Fruit fly (Drosophila melanogaster) whole organism, prepupa: Measurements from ENCODE around the gene put.
A peak's percentile ranks its signal among the peaks of the same experiment; 100 is the strongest.

ENCODE experiments used
- Blimp-1 ChIP-seq: fragments of 200-800 bp; sonication (Bioruptor generic); optimal IDR thresholded peaks from 3 replicates; lab custom pipeline; 2017; ENCODE audit warnings: missing biosample characterization, missing genetic modification characterization, mild to moderate bottlenecking, moderate library complexity, missing genetic modification reagents
- CG10631 ChIP-seq: fragments of 200-800 bp; sonication (Bioruptor generic); optimal IDR thresholded peaks from 2 replicates; lab custom pipeline; 2016; ENCODE audit warnings: missing biosample characterization, missing genetic modification characterization
- CG10669 ChIP-seq: fragments of 200-800 bp; sonication (Bioruptor generic); optimal IDR thresholded peaks from 3 replicates; lab custom pipeline; 2018; ENCODE audit warnings: missing biosample characterization, mild to moderate bottlenecking, missing genetic modification characterization, moderate library complexity
- CG11294 ChIP-seq: fragments of 200-800 bp; sonication (Bioruptor generic); IDR thresholded peaks from 2 replicates; pipeline ENCODE4 v1.3.6; 2022; ENCODE audit warnings: missing biosample characterization, missing genetic modification characterization
- CG11762 ChIP-seq: fragments of 200-800 bp; sonication (Bioruptor generic); optimal IDR thresholded peaks from 3 replicates; lab custom pipeline; 2016; ENCODE audit warnings: missing biosample characterization, missing genetic modification characterization; ENCODE audit not compliant: insufficient read depth
- CG11902 ChIP-seq: fragments of 200-800 bp; sonication (Bioruptor generic); optimal IDR thresholded peaks from 3 replicates; lab custom pipeline; 2016; ENCODE audit warnings: missing biosample characterization, missing genetic modification characterization
- CG15336 ChIP-seq: fragments of 200-800 bp; sonication (Bioruptor generic); IDR thresholded peaks from 2 replicates; pipeline ENCODE4 v1.3.6; 2022; ENCODE audit warnings: missing biosample characterization, missing genetic modification characterization
- CG1621 ChIP-seq: fragments of 200-800 bp; sonication (Bioruptor generic); optimal IDR thresholded peaks from 3 replicates; lab custom pipeline; 2018; ENCODE audit warnings: missing biosample characterization, mild to moderate bottlenecking, missing genetic modification characterization
- CG3032 ChIP-seq: fragments of 200-800 bp; optimal IDR thresholded peaks from 2 replicates; lab custom pipeline; 2019; ENCODE audit warnings: missing biosample characterization, mild to moderate bottlenecking, missing genetic modification characterization, moderate library complexity
- CG31627 ChIP-seq: fragments of 200-800 bp; sonication (Bioruptor generic); optimal IDR thresholded peaks from 3 replicates; lab custom pipeline; 2016; ENCODE audit warnings: missing biosample characterization, missing genetic modification characterization
- CG32006 ChIP-seq: fragments of 200-800 bp; sonication (Bioruptor generic); optimal IDR thresholded peaks from 3 replicates; lab custom pipeline; 2017; ENCODE audit warnings: missing biosample characterization, mild to moderate bottlenecking, missing genetic modification characterization
- CG34406 ChIP-seq: fragments of 200-800 bp; sonication (Bioruptor generic); optimal IDR thresholded peaks from 3 replicates; lab custom pipeline; 2016; ENCODE audit warnings: missing biosample characterization, missing genetic modification characterization
- CG4318 ChIP-seq: fragments of 200-800 bp; sonication (Bioruptor generic); optimal IDR thresholded peaks from 3 replicates; lab custom pipeline; 2017; ENCODE audit warnings: missing biosample characterization, mild to moderate bottlenecking, missing genetic modification characterization
- CG6276 ChIP-seq: fragments of 200-800 bp; sonication (Bioruptor generic); optimal IDR thresholded peaks from 2 replicates; lab custom pipeline; 2017; ENCODE audit warnings: missing biosample characterization, mild to moderate bottlenecking, missing genetic modification characterization
- CG6792 ChIP-seq: fragments of 200-800 bp; sonication (Bioruptor generic); optimal IDR thresholded peaks from 3 replicates; lab custom pipeline; 2016; ENCODE audit warnings: missing biosample characterization, missing genetic modification characterization
- CG6808 ChIP-seq: fragments of 200-800 bp; sonication (Bioruptor generic); optimal IDR thresholded peaks from 3 replicates; lab custom pipeline; 2017; ENCODE audit warnings: missing biosample characterization, missing genetic modification characterization, mild to moderate bottlenecking, moderate library complexity, missing genetic modification reagents
- CG6854 ChIP-seq: fragments of 200-800 bp; sonication (Bioruptor generic); optimal IDR thresholded peaks from 2 replicates; lab custom pipeline; 2017; ENCODE audit warnings: missing biosample characterization, mild to moderate bottlenecking, missing genetic modification characterization
- CG7368 ChIP-seq: fragments of 200-800 bp; sonication (Bioruptor generic); optimal IDR thresholded peaks from 3 replicates; lab custom pipeline; 2016; ENCODE audit warnings: missing biosample characterization, missing genetic modification characterization
- CG8319 ChIP-seq: fragments of 200-800 bp; sonication (Bioruptor generic); optimal IDR thresholded peaks from 3 replicates; lab custom pipeline; 2016; ENCODE audit warnings: missing biosample characterization, missing genetic modification characterization
- CG9139 ChIP-seq: fragments of 200-800 bp; sonication (Bioruptor generic); optimal IDR thresholded peaks from 3 replicates; lab custom pipeline; 2017; ENCODE audit warnings: missing biosample characterization, mild to moderate bottlenecking, missing genetic modification characterization
- Eip75B ChIP-seq: fragments of 200-800 bp; sonication (Bioruptor generic); optimal IDR thresholded peaks from 3 replicates; lab custom pipeline; 2016; ENCODE audit warnings: missing biosample characterization, missing genetic modification characterization
- Eip78C ChIP-seq: fragments of 200-800 bp; sonication (Bioruptor generic); peaks from one replicate; lab custom pipeline; 2016; ENCODE audit warnings: missing biosample characterization, missing genetic modification characterization
- Eip93F ChIP-seq: fragments of 200-800 bp; sonication (Bioruptor generic); optimal IDR thresholded peaks from 2 replicates; lab custom pipeline; 2016; ENCODE audit warnings: missing biosample characterization, mild to moderate bottlenecking, missing genetic modification characterization
- Ets21C ChIP-seq: fragments of 200-800 bp; sonication (Bioruptor generic); optimal IDR thresholded peaks from 3 replicates; lab custom pipeline; 2016; ENCODE audit warnings: missing biosample characterization, missing genetic modification characterization
- Ets96B ChIP-seq: fragments of 200-800 bp; optimal IDR thresholded peaks from 2 replicates; lab custom pipeline; 2019; ENCODE audit warnings: missing biosample characterization, mild to moderate bottlenecking, missing genetic modification characterization, moderate library complexity
- Gug ChIP-seq: fragments of 200-800 bp; sonication (Bioruptor generic); IDR thresholded peaks from 2 replicates; pipeline ENCODE4 v1.3.6; 2022; ENCODE audit warnings: missing biosample characterization, missing genetic modification characterization
- Hr4 ChIP-seq: fragments of 200-800 bp; sonication (Bioruptor generic); optimal IDR thresholded peaks from 3 replicates; lab custom pipeline; 2016; ENCODE audit warnings: missing biosample characterization, missing genetic modification characterization
- Lpt ChIP-seq: fragments of 200-800 bp; sonication (Bioruptor generic); optimal IDR thresholded peaks from 3 replicates; lab custom pipeline; 2016; ENCODE audit warnings: missing biosample characterization, missing genetic modification characterization
- Met ChIP-seq: fragments of 200-800 bp; sonication (Bioruptor generic); optimal IDR thresholded peaks from 3 replicates; lab custom pipeline; 2016; ENCODE audit warnings: missing biosample characterization, missing genetic modification characterization
- OdsH ChIP-seq: fragments of 200-800 bp; sonication (Bioruptor generic); optimal IDR thresholded peaks from 3 replicates; lab custom pipeline; 2016; ENCODE audit warnings: missing biosample characterization, missing genetic modification characterization
- Smox ChIP-seq: fragments of 200-800 bp; sonication (Bioruptor generic); optimal IDR thresholded peaks from 3 replicates; lab custom pipeline; 2016; ENCODE audit warnings: missing biosample characterization, missing genetic modification characterization
- Sox102F ChIP-seq: fragments of 200-800 bp; sonication (Bioruptor generic); optimal IDR thresholded peaks from 2 replicates; lab custom pipeline; 2016; ENCODE audit warnings: missing biosample characterization, mild to moderate bottlenecking, missing genetic modification characterization
- Sox14 ChIP-seq: fragments of 200-800 bp; sonication (Bioruptor generic); optimal IDR thresholded peaks from 3 replicates; lab custom pipeline; 2016; ENCODE audit warnings: missing biosample characterization, missing genetic modification characterization
- Sox15 ChIP-seq: fragments of 200-800 bp; sonication (Bioruptor generic); optimal IDR thresholded peaks from 3 replicates; lab custom pipeline; 2016; ENCODE audit warnings: missing biosample characterization, missing genetic modification characterization
- acj6 ChIP-seq: fragments of 200-800 bp; sonication (Bioruptor generic); optimal IDR thresholded peaks from 3 replicates; lab custom pipeline; 2016; ENCODE audit warnings: missing biosample characterization, missing genetic modification characterization
- cyc ChIP-seq: fragments of 200-800 bp; sonication (Bioruptor generic); optimal IDR thresholded peaks from 3 replicates; lab custom pipeline; 2016; ENCODE audit warnings: missing biosample characterization, missing genetic modification characterization
- dsx ChIP-seq: fragments of 200-800 bp; optimal IDR thresholded peaks from 3 replicates; lab custom pipeline; 2019; ENCODE audit warnings: missing biosample characterization, mild to moderate bottlenecking, missing genetic modification characterization, moderate library complexity; ENCODE audit not compliant: poor library complexity, severe bottlenecking
- eg ChIP-seq: fragments of 200-800 bp; sonication (Bioruptor generic); IDR thresholded peaks from 3 replicates; pipeline ENCODE4 v1.3.6; 2022; ENCODE audit warnings: missing biosample characterization, missing genetic modification characterization
- esn ChIP-seq: fragments of 200-800 bp; sonication (Bioruptor generic); optimal IDR thresholded peaks from 2 replicates; lab custom pipeline; 2016; ENCODE audit warnings: missing biosample characterization, mild to moderate bottlenecking, missing genetic modification characterization, moderate library complexity
- fd85E ChIP-seq: fragments of 200-800 bp; sonication (Bioruptor generic); optimal IDR thresholded peaks from 3 replicates; lab custom pipeline; 2016; ENCODE audit warnings: missing biosample characterization, missing genetic modification characterization
- fkh ChIP-seq: fragments of 200-800 bp; sonication (Bioruptor generic); optimal IDR thresholded peaks from 3 replicates; lab custom pipeline; 2017; ENCODE audit warnings: missing biosample characterization, mild to moderate bottlenecking, missing genetic modification characterization, moderate library complexity
- lz ChIP-seq: fragments of 200-800 bp; sonication (Bioruptor generic); optimal IDR thresholded peaks from 3 replicates; lab custom pipeline; 2016; ENCODE audit warnings: missing biosample characterization, missing genetic modification characterization
- net ChIP-seq: fragments of 200-800 bp; sonication (Bioruptor generic); optimal IDR thresholded peaks from 3 replicates; lab custom pipeline; 2016; ENCODE audit warnings: missing biosample characterization, missing genetic modification characterization
- spab ChIP-seq: fragments of 200-800 bp; sonication (Bioruptor generic); optimal IDR thresholded peaks from 2 replicates; lab custom pipeline; 2017; ENCODE audit warnings: missing biosample characterization, mild to moderate bottlenecking, missing genetic modification characterization, missing genetic modification reagents
- ss ChIP-seq, 2 experiments: fragments of 200-800 bp; sonication (Bioruptor generic); optimal IDR thresholded peaks; 2 replicates in 1 of 2; 3 replicates in 1 of 2; lab custom pipeline; 2017 to 2018; ENCODE audit warnings: mild to moderate bottlenecking in 2 of 2, missing biosample characterization in 2 of 2, missing genetic modification characterization in 2 of 2, moderate library complexity in 1 of 2
- svp ChIP-seq: fragments of 200-800 bp; sonication (Bioruptor generic); peaks from one replicate; lab custom pipeline; 2016; ENCODE audit warnings: missing biosample characterization, missing genetic modification characterization
- topi ChIP-seq: fragments of 200-800 bp; sonication (Bioruptor generic); optimal IDR thresholded peaks from 3 replicates; lab custom pipeline; 2016; ENCODE audit warnings: missing biosample characterization, missing genetic modification characterization
- vri ChIP-seq: fragments of 200-800 bp; sonication (Bioruptor generic); optimal IDR thresholded peaks from 3 replicates; lab custom pipeline; 2016; ENCODE audit warnings: missing biosample characterization, mild to moderate bottlenecking, missing genetic modification characterization

put gene

dm6 chr3R:14597935-14598424, 27.5 kb downstream of the put start (continued):
- TF ChIP-seq net (no peak), spab (GFP tag; lab: Kevin White, UChicago) (peak; percentile 48), Lpt (no peak), CG32006 (GFP tag; lab: Kevin White, UChicago) (peak; percentile 58), CG6792 (peak; percentile 34), Eip78C (peak; percentile 79), Sox102F (GFP tag; lab: Kevin White, UChicago) (no peak), Gug (peak; percentile 35; the same call in 1 of the 2 replicates), CG10631 (GFP tag; lab: Kevin White, UChicago) (peak; percentile 55), Met (GFP tag; lab: Kevin White, UChicago) (no peak), Smox (GFP tag; lab: Kevin White, UChicago) (no peak), CG7368 (no peak), vri (GFP tag; lab: Kevin White, UChicago) (no peak), CG1621 (tag; lab: Kevin White, UChicago) (peak; percentile 35), topi (peak; percentile 8), Eip75B (peak; percentile 25), Ets21C (GFP tag; lab: Kevin White, UChicago) (no peak), esn (GFP tag; lab: Kevin White, UChicago) (no peak), svp (peak; percentile 9), fd85E (GFP tag; lab: Kevin White, UChicago) (no peak), fkh (no peak), CG15336 (GFP tag; lab: Robert Waterston, UW) (peak; percentile 30; the same call in 1 of the 2 replicates), CG10669 (GFP tag; lab: Kevin White, UChicago) (peak; percentile 54), CG6854 (GFP tag; lab: Kevin White, UChicago) (no peak)

dm6 chr3R:14590753-14591535, 34.6 kb downstream of the put start:
- peak; percentile 47 for TF ChIP-seq Lpt
- peak; percentile 79 for TF ChIP-seq Ets96B (tag; lab: Kevin White, UChicago)
- peak; percentile 45 for TF ChIP-seq dsx
- TF ChIP-seq CG7368, result no peak
- peak; percentile 46 for TF ChIP-seq Hr4 (GFP tag; lab: Kevin White, UChicago)
- TF ChIP-seq cyc (GFP tag; lab: Kevin White, UChicago), result no peak
- peak; percentile 72 for TF ChIP-seq CG6808
- no peak; the same call in 1 of the 2 replicates for TF ChIP-seq Gug
- TF ChIP-seq CG4318 (GFP tag; lab: Kevin White, UChicago), result peak; percentile 47
- no peak for TF ChIP-seq Eip93F (GFP tag; lab: Kevin White, UChicago)
- TF ChIP-seq vri (GFP tag; lab: Kevin White, UChicago), result no peak
- peak; percentile 62 for TF ChIP-seq spab (GFP tag; lab: Kevin White, UChicago)
- TF ChIP-seq CG6854 (GFP tag; lab: Kevin White, UChicago), result no peak
- no peak for TF ChIP-seq Blimp-1 (GFP tag; lab: Kevin White, UChicago)
- TF ChIP-seq Sox14, result peak; percentile 23
- peak; percentile 77 for TF ChIP-seq Eip78C
- TF ChIP-seq CG11762, result peak; percentile 20
- TF ChIP-seq Smox (GFP tag; lab: Kevin White, UChicago), result peak; percentile 11
- peak; percentile 63 for TF ChIP-seq CG34406 (GFP tag; lab: Kevin White, UChicago)
- peak; percentile 55 for TF ChIP-seq net
- TF ChIP-seq CG11294, result no peak
- no peak for TF ChIP-seq CG31627
- peak; percentile 46 for TF ChIP-seq CG9139 (GFP tag; lab: Kevin White, UChicago)
- peak; percentile 64 to 66 for TF ChIP-seq ss (GFP tag; optimal IDR thresholded peaks at IDR 0.05; lab: Kevin White, UChicago)
- TF ChIP-seq CG11902, result no peak
- peak; percentile 75 for TF ChIP-seq CG3032 (tag; lab: Kevin White, UChicago)
- no peak for TF ChIP-seq fd85E (GFP tag; lab: Kevin White, UChicago)
- no peak for TF ChIP-seq lz (GFP tag; lab: Kevin White, UChicago)
- TF ChIP-seq acj6 (GFP tag; lab: Kevin White, UChicago), result peak; percentile 66
- peak; percentile 66 for TF ChIP-seq OdsH (GFP tag; lab: Kevin White, UChicago)
- TF ChIP-seq Sox15 (GFP tag; lab: Kevin White, UChicago), result no peak
- no peak for TF ChIP-seq CG8319 (GFP tag; lab: Kevin White, UChicago)
- TF ChIP-seq eg (GFP tag; lab: Robert Waterston, UW), result peak; percentile 55
- TF ChIP-seq CG6276, result peak; percentile 44
